Fruit fly (Drosophila melanogaster) whole organism, embryonic: ENCODE results near the gene CG4629.
A peak's percentile ranks its signal among the peaks of the same experiment; 100 is the strongest.

ENCODE experiments used
- Asciz ChIP-seq: fragments of 200-800 bp; sonication (Bioruptor generic); optimal IDR thresholded peaks from 2 replicates; lab custom pipeline; 2017; ENCODE audit warnings: missing biosample characterization, mild to moderate bottlenecking, missing genetic modification characterization, missing genetic modification reagents
- Blimp-1 ChIP-seq: fragments of 200-800 bp; sonication (Bioruptor generic); optimal IDR thresholded peaks from 3 replicates; lab custom pipeline; 2018; ENCODE audit warnings: missing biosample characterization, missing genetic modification characterization, mild to moderate bottlenecking, moderate library complexity, missing genetic modification reagents
- CG10147 ChIP-seq: fragments of 200-800 bp; sonication (Bioruptor generic); optimal IDR thresholded peaks from 2 replicates; lab custom pipeline; 2019; ENCODE audit warnings: missing biosample characterization, mild to moderate bottlenecking, missing genetic modification characterization, moderate library complexity
- CG10321 ChIP-seq: fragments of 200-800 bp; sonication (Bioruptor generic); IDR thresholded peaks from 2 replicates; pipeline ENCODE4 v1.3.6; 2022; ENCODE audit warnings: missing biosample characterization, missing genetic modification characterization
- CG11695 ChIP-seq: fragments of 200-800 bp; sonication (Bioruptor generic); IDR thresholded peaks from 3 replicates; pipeline ENCODE4 v1.3.6; 2022; ENCODE audit warnings: missing biosample characterization, missing genetic modification characterization
- CG11723 ChIP-seq: fragments of 200-800 bp; sonication (Bioruptor generic); optimal IDR thresholded peaks from 2 replicates; lab custom pipeline; 2017; ENCODE audit warnings: missing biosample characterization, mild to moderate bottlenecking, missing genetic modification characterization
- CG12236 ChIP-seq: fragments of 200-800 bp; sonication (Bioruptor generic); optimal IDR thresholded peaks from 2 replicates; lab custom pipeline; 2016; ENCODE audit warnings: missing biosample characterization, missing genetic modification characterization
- CG12659 ChIP-seq: fragments of 200-800 bp; sonication (Bioruptor generic); optimal IDR thresholded peaks from 3 replicates; lab custom pipeline; 2017; ENCODE audit warnings: mild to moderate bottlenecking, missing biosample characterization, missing genetic modification reagents, missing genetic modification characterization
- CG13287 ChIP-seq: fragments of 200-800 bp; sonication (Bioruptor generic); IDR thresholded peaks from 2 replicates; pipeline ENCODE4 v1.3.6; 2022; ENCODE audit warnings: missing biosample characterization, missing genetic modification characterization; ENCODE audit not compliant: partially characterized antibody
- CG13624 ChIP-seq: fragments of 200-800 bp; sonication (Bioruptor generic); optimal IDR thresholded peaks from 2 replicates; lab custom pipeline; 2016; ENCODE audit warnings: missing biosample characterization, missing genetic modification characterization
- CG14050 ChIP-seq: fragments of 200-800 bp; sonication (Bioruptor generic); IDR thresholded peaks from 3 replicates; pipeline ENCODE4 v1.3.6; 2022; ENCODE audit warnings: missing biosample characterization, missing genetic modification characterization
- CG15073 ChIP-seq: fragments of 200-800 bp; sonication (Bioruptor generic); optimal IDR thresholded peaks from 2 replicates; lab custom pipeline; 2016; ENCODE audit warnings: missing biosample characterization, missing genetic modification characterization
- CG15269 ChIP-seq: fragments of 200-800 bp; sonication (Bioruptor generic); optimal IDR thresholded peaks from 2 replicates; lab custom pipeline; 2018; ENCODE audit warnings: missing biosample characterization, mild to moderate bottlenecking, missing genetic modification characterization, moderate library complexity
- CG16815 ChIP-seq: fragments of 200-800 bp; sonication (Bioruptor generic); optimal IDR thresholded peaks from 3 replicates; lab custom pipeline; 2017; ENCODE audit warnings: missing biosample characterization, mild to moderate bottlenecking, missing genetic modification characterization
- CG17802 ChIP-seq: fragments of 200-800 bp; sonication (Bioruptor generic); optimal IDR thresholded peaks from 2 replicates; lab custom pipeline; 2018; ENCODE audit warnings: missing biosample characterization, mild to moderate bottlenecking, missing genetic modification characterization, moderate library complexity
- CG2199 ChIP-seq: fragments of 200-800 bp; sonication (Bioruptor generic); IDR thresholded peaks from 3 replicates; pipeline ENCODE4 v1.3.6; 2022; ENCODE audit warnings: missing biosample characterization, missing genetic modification characterization
- CG30020 ChIP-seq: fragments of 200-800 bp; optimal IDR thresholded peaks from 2 replicates; lab custom pipeline; 2019; ENCODE audit warnings: missing biosample characterization, mild to moderate bottlenecking, missing genetic modification characterization, moderate library complexity
- CG31441 ChIP-seq: fragments of 200-800 bp; sonication (Bioruptor generic); IDR thresholded peaks from 2 replicates; pipeline ENCODE4 v1.3.6; 2022; ENCODE audit warnings: missing biosample characterization, missing genetic modification characterization
- CG33213 ChIP-seq: fragments of 200-800 bp; sonication (Bioruptor generic); optimal IDR thresholded peaks from 3 replicates; lab custom pipeline; 2016; ENCODE audit warnings: missing biosample characterization, missing genetic modification characterization
- CG34224 ChIP-seq: fragments of 200-800 bp; sonication (Bioruptor generic); IDR thresholded peaks from 3 replicates; pipeline ENCODE4 v1.3.6; 2022; ENCODE audit warnings: missing biosample characterization, missing genetic modification characterization; ENCODE audit not compliant: partially characterized antibody
- D19B ChIP-seq: fragments of 200-800 bp; sonication (Bioruptor generic); optimal IDR thresholded peaks from 2 replicates; lab custom pipeline; 2017; ENCODE audit warnings: missing biosample characterization, mild to moderate bottlenecking, missing genetic modification characterization
- Doc3 ChIP-seq: fragments of 200-800 bp; sonication (Bioruptor generic); IDR thresholded peaks from 3 replicates; pipeline ENCODE4 v1.3.6; 2022; ENCODE audit warnings: missing biosample characterization, missing genetic modification characterization; ENCODE audit not compliant: partially characterized antibody
- Eip74EF ChIP-seq, 2 experiments: fragments of 200-800 bp in 1 of 2; fragments of >200 bp in 1 of 2; sonication (Bioruptor generic) in 1 of 2; optimal IDR thresholded peaks; 2 replicates each; lab custom pipeline; 2017 to 2019; ENCODE audit warnings: missing biosample characterization in 2 of 2, missing genetic modification characterization in 2 of 2, mild to moderate bottlenecking in 1 of 2, moderate library complexity in 1 of 2
- HLHmδ ChIP-seq: fragments of 200-800 bp; sonication (Bioruptor generic); optimal IDR thresholded peaks from 2 replicates; lab custom pipeline; 2018; ENCODE audit warnings: missing biosample characterization, mild to moderate bottlenecking, missing genetic modification characterization, moderate library complexity
- Lpt ChIP-seq: fragments of >200 bp; optimal IDR thresholded peaks from 2 replicates; lab custom pipeline; 2018; ENCODE audit warnings: missing biosample characterization, missing genetic modification characterization
- Mad ChIP-seq: fragments of 200-800 bp; sonication (Bioruptor generic); optimal IDR thresholded peaks from 2 replicates; lab custom pipeline; 2016; ENCODE audit warnings: missing biosample characterization, missing genetic modification characterization
- Nf-YA ChIP-seq: fragments of 200-800 bp; sonication (Bioruptor generic); IDR thresholded peaks from 2 replicates; pipeline ENCODE4 v1.3.6; 2022; ENCODE audit warnings: missing biosample characterization, missing genetic modification characterization
- Pdp1 ChIP-seq, 2 experiments: fragments of 200-800 bp; sonication (Bioruptor generic); optimal IDR thresholded peaks; 3 replicates each; lab custom pipeline; 2016; ENCODE audit warnings: missing biosample characterization in 2 of 2, missing genetic modification characterization in 2 of 2, mild to moderate bottlenecking in 1 of 2, moderate library complexity in 1 of 2
- Six4 ChIP-seq: fragments of 200-800 bp; sonication (Bioruptor generic); optimal IDR thresholded peaks from 2 replicates; lab custom pipeline; 2016; ENCODE audit warnings: missing biosample characterization, missing genetic modification characterization
- Sox100B ChIP-seq: fragments of 200-800 bp; sonication (Bioruptor generic); optimal IDR thresholded peaks from 3 replicates; lab custom pipeline; 2018; ENCODE audit warnings: missing biosample characterization, mild to moderate bottlenecking, missing genetic modification characterization
- Sry-δ ChIP-seq: fragments of 200-800 bp; sonication (Bioruptor generic); optimal IDR thresholded peaks from 2 replicates; lab custom pipeline; 2016; ENCODE audit warnings: missing biosample characterization, missing genetic modification characterization
- Taf1 ChIP-seq: fragments of 200-800 bp; sonication (Bioruptor generic); IDR thresholded peaks from 2 replicates; pipeline ENCODE4 v1.3.6; 2022; ENCODE audit warnings: missing biosample characterization, missing genetic modification characterization
- YL-1 ChIP-seq: fragments of 200-800 bp; sonication (Bioruptor generic); optimal IDR thresholded peaks from 3 replicates; lab custom pipeline; 2017; ENCODE audit warnings: missing biosample characterization, mild to moderate bottlenecking, missing genetic modification characterization
- dmrt99B ChIP-seq: fragments of 200-800 bp; sonication (Bioruptor generic); optimal IDR thresholded peaks from 2 replicates; lab custom pipeline; 2018; ENCODE audit warnings: missing biosample characterization, mild to moderate bottlenecking, missing genetic modification characterization, moderate library complexity
- gcm2 ChIP-seq: fragments of 200-800 bp; sonication (Bioruptor generic); optimal IDR thresholded peaks from 2 replicates; lab custom pipeline; 2016; ENCODE audit warnings: missing biosample characterization, missing genetic modification characterization
- gsb-n ChIP-seq: fragments of 200-800 bp; sonication (Bioruptor generic); optimal IDR thresholded peaks from 3 replicates; lab custom pipeline; 2018; ENCODE audit warnings: missing biosample characterization, mild to moderate bottlenecking, missing genetic modification characterization
- gt ChIP-seq: fragments of 200-800 bp; sonication (Bioruptor generic); IDR thresholded peaks from 2 replicates; pipeline ENCODE4 v1.3.6; 2022; ENCODE audit warnings: missing biosample characterization, missing genetic modification characterization
- lab ChIP-seq: fragments of 200-800 bp; sonication (Bioruptor generic); optimal IDR thresholded peaks from 3 replicates; lab custom pipeline; 2017; ENCODE audit warnings: missing biosample characterization, missing genetic modification characterization, mild to moderate bottlenecking, moderate library complexity, missing genetic modification reagents
- lola ChIP-seq, 3 experiments: fragments of >200 bp in 2 of 3; fragments of 200-800 bp in 1 of 3; sonication (Bioruptor generic) in 1 of 3; optimal IDR thresholded peaks; 2 replicates each; lab custom pipeline; 2017 to 2019; ENCODE audit warnings: missing biosample characterization in 3 of 3, missing genetic modification characterization in 3 of 3, mild to moderate bottlenecking in 1 of 3, moderate library complexity in 1 of 3
- pan ChIP-seq, 4 experiments: fragments of >200 bp in 3 of 4; fragments of 200-800 bp in 1 of 4; sonication (Bioruptor generic) in 1 of 4; optimal IDR thresholded peaks in 3 of 4; IDR thresholded peaks in 1 of 4; 2 replicates each; pipeline versions ENCODE4 v1.3.6 to Lab custom; 2017 to 2022; ENCODE audit warnings: missing biosample characterization in 2 of 4, missing genetic modification characterization in 2 of 4, mixed read lengths in 1 of 4
- phol ChIP-seq: fragments of 200-800 bp; sonication (Bioruptor generic); optimal IDR thresholded peaks from 3 replicates; lab custom pipeline; 2018; ENCODE audit warnings: missing biosample characterization, mild to moderate bottlenecking, missing genetic modification characterization, moderate library complexity
- sd ChIP-seq: fragments of 200-800 bp; sonication (Bioruptor generic); optimal IDR thresholded peaks from 3 replicates; lab custom pipeline; 2018; ENCODE audit warnings: missing biosample characterization, mild to moderate bottlenecking, missing genetic modification characterization, moderate library complexity
- sens-2 ChIP-seq: fragments of 200-800 bp; sonication (Bioruptor generic); IDR thresholded peaks from 2 replicates; pipeline ENCODE4 v1.3.6; 2022; ENCODE audit warnings: missing biosample characterization, missing genetic modification characterization
- slou ChIP-seq: fragments of 200-800 bp; sonication (Bioruptor generic); optimal IDR thresholded peaks from 3 replicates; lab custom pipeline; 2016; ENCODE audit warnings: missing biosample characterization, missing genetic modification characterization
- stc ChIP-seq: fragments of 200-800 bp; sonication (Bioruptor generic); IDR thresholded peaks from 2 replicates; pipeline ENCODE4 v1.3.6; 2022; ENCODE audit warnings: missing biosample characterization, missing genetic modification characterization
- usp ChIP-seq: fragments of >200 bp; optimal IDR thresholded peaks from 2 replicates; lab custom pipeline; 2017; ENCODE audit warnings: missing biosample characterization, missing genetic modification characterization
- zen2 ChIP-seq: fragments of 200-800 bp; sonication (Bioruptor generic); IDR thresholded peaks from 3 replicates; pipeline ENCODE4 v1.3.6; 2022; ENCODE audit warnings: missing biosample characterization, missing genetic modification characterization; ENCODE audit not compliant: partially characterized antibody

Gene CG4629

DNA sequence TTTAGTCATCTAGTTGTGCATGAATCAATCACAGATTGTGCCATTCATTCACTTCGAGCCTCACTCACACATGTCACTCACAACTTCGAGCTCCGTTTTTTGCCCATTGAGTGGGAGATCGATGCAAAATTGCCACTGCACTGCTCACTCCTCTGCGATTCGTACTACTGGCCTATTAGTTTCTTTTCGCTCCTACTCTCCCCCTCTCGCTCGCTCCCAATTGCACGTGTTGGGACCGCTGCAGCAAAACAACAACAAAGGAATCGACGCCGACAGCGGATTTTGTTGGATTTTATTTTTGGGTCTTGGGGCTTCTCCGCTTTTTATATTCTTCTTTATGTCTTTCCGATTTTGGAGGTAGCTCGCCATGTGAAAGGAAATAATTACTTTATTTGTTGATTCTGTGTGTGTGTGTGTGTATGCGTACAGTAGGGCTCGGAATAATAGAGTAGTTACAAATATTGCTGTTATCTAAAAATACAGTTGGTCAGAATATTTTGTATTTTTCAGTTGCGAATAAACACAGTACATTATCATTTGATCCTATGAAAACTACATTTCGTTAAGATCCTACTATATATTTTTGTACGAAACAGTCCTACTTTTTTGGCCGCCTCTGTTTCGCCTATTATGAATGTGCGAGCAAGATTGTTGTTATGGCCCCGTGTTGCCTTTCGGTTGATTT is 28.0 kb downstream of the CG4629 start (continued):
- TF ChIP-seq Lpt (GFP tag; lab: Kevin White, UChicago): no peak
- no peak for TF ChIP-seq HLHmδ
- no peak for TF ChIP-seq slou (GFP tag; lab: Kevin White, UChicago)
- TF ChIP-seq sd (tag; lab: Kevin White, UChicago): peak; percentile 71
- TF ChIP-seq dmrt99B (tag; lab: Kevin White, UChicago): peak; percentile 90
- TF ChIP-seq gt (GFP tag; lab: Robert Waterston, UW): 0 out of 2 replicates have a peak, but pooled peaks have one; percentile 9
- no peak for TF ChIP-seq zen2
- TF ChIP-seq stc: peak; percentile 76
- TF ChIP-seq Mad: peak; percentile 21
- no peak for TF ChIP-seq Taf1 (GFP tag; lab: Robert Waterston, UW)
- no peak for TF ChIP-seq CG13287 (GFP tag; lab: Robert Waterston, UW)
- peak; percentile 23 for TF ChIP-seq YL-1 (GFP tag; lab: Kevin White, UChicago)
- peak; percentile 29 for TF ChIP-seq CG30020 (tag; lab: Kevin White, UChicago)
- peak; percentile 61 for TF ChIP-seq CG14050 (GFP tag; lab: Robert Waterston, UW)
- TF ChIP-seq CG15073 (GFP tag; lab: Kevin White, UChicago): peak; percentile 87
- TF ChIP-seq Nf-YA: peak; percentile 28; the same call in 1 of the 2 replicates
- peak; percentile 40 for TF ChIP-seq CG13624 (GFP tag; lab: Kevin White, UChicago)
- TF ChIP-seq phol: peak; percentile 89
- TF ChIP-seq Pdp1 (GFP tag; optimal IDR thresholded peaks at IDR 0.05; lab: Kevin White, UChicago): peak; percentile 66 to 79
- peak in 1 of 3 experiments; percentile 83 for TF ChIP-seq lola (GFP tag; optimal IDR thresholded peaks at IDR 0.05; lab: Kevin White, UChicago)
- TF ChIP-seq gcm2 (GFP tag; lab: Kevin White, UChicago): peak; percentile 57
- peak in 1 of 2 experiments; percentile 86 for TF ChIP-seq Eip74EF (GFP tag; optimal IDR thresholded peaks at IDR 0.05; lab: Kevin White, UChicago)
- peak; percentile 51; the same call in 1 of the 2 replicates for TF ChIP-seq sens-2 (GFP tag; lab: Robert Waterston, UW)
- no peak for TF ChIP-seq CG10321 (GFP tag; lab: Robert Waterston, UW)
- TF ChIP-seq CG15269 (tag; lab: Kevin White, UChicago): peak; percentile 79
- peak; percentile 94 for TF ChIP-seq CG31441 (GFP tag; lab: Robert Waterston, UW)
- TF ChIP-seq Six4 (GFP tag; lab: Kevin White, UChicago): peak; percentile 80
- TF ChIP-seq CG16815 (GFP tag; lab: Kevin White, UChicago): peak; percentile 51
- TF ChIP-seq pan (optimal IDR thresholded peaks at IDR 0.05; lab: Kevin White, UChicago): no peak
- peak in 1 of 2 experiments; percentile 61 for TF ChIP-seq pan (GFP tag; optimal IDR thresholded peaks at IDR 0.05 in 1 of 2, IDR thresholded peaks at IDR 0.05 in 1 of 2)
- TF ChIP-seq CG10147 (GFP tag; lab: Kevin White, UChicago): peak; percentile 51
- TF ChIP-seq CG11723 (GFP tag; lab: Kevin White, UChicago): peak; percentile 59
- peak; percentile 92 for TF ChIP-seq gsb-n (tag; lab: Kevin White, UChicago)
- peak; percentile 23 for TF ChIP-seq D19B
- TF ChIP-seq Sox100B (GFP tag; lab: Kevin White, UChicago): peak; percentile 79
- 0 out of 3 replicates have a peak, but pooled peaks have one; percentile 6 for TF ChIP-seq CG2199 (GFP tag; lab: Robert Waterston, UW)
- TF ChIP-seq CG17802 (tag; lab: Kevin White, UChicago): peak; percentile 66
- TF ChIP-seq Doc3 (GFP tag; lab: Robert Waterston, UW): no peak
- no peak for TF ChIP-seq CG34224 (GFP tag; lab: Robert Waterston, UW)
- peak; percentile 35 for TF ChIP-seq Sry-δ (GFP tag; lab: Kevin White, UChicago)
- no peak for TF ChIP-seq usp (GFP tag; lab: Kevin White, UChicago)
- peak; percentile 71 for TF ChIP-seq CG12236 (GFP tag; lab: Kevin White, UChicago)
- TF ChIP-seq Asciz (GFP tag; lab: Kevin White, UChicago): peak; percentile 82
- TF ChIP-seq CG12659: peak; percentile 78
- peak; percentile 84 for TF ChIP-seq lab (GFP tag; lab: Kevin White, UChicago)
- peak; percentile 87 for TF ChIP-seq Blimp-1 (GFP tag; lab: Kevin White, UChicago)
- peak; percentile 76 for TF ChIP-seq CG11695 (GFP tag; lab: Robert Waterston, UW)
- TF ChIP-seq CG33213 (GFP tag; lab: Kevin White, UChicago): peak; percentile 42
